Fruit fly (Drosophila melanogaster) whole organism, embryonic: ENCODE results near the gene CG1213.

Source experiments
- Abd-B ChIP-seq: fragments of 200-800 bp; sonication (Bioruptor generic); optimal IDR thresholded peaks from 2 replicates; lab custom pipeline; 2018; ENCODE audit warnings: missing biosample characterization, mild to moderate bottlenecking, missing genetic modification characterization, moderate library complexity
- Aef1 ChIP-seq: fragments of 200-800 bp; sonication (Bioruptor generic); IDR thresholded peaks from 3 replicates; pipeline ENCODE4 v1.3.6; 2022; ENCODE audit warnings: missing biosample characterization, missing genetic modification characterization
- Atf-2 ChIP-seq: fragments of 200-800 bp; sonication (Bioruptor generic); optimal IDR thresholded peaks from 2 replicates; lab custom pipeline; 2016; ENCODE audit warnings: missing biosample characterization, missing genetic modification characterization
- CG10274 ChIP-seq: fragments of 200-800 bp; sonication (Bioruptor generic); optimal IDR thresholded peaks from 3 replicates; lab custom pipeline; 2017; ENCODE audit warnings: missing biosample characterization, mild to moderate bottlenecking, missing genetic modification characterization
- CG10979 ChIP-seq: fragments of 200-800 bp; sonication (Bioruptor generic); optimal IDR thresholded peaks from 2 replicates; lab custom pipeline; 2018; ENCODE audit warnings: missing biosample characterization, mild to moderate bottlenecking, missing genetic modification characterization, moderate library complexity
- CG11398 ChIP-seq: fragments of 200-800 bp; sonication (Bioruptor generic); optimal IDR thresholded peaks from 2 replicates; lab custom pipeline; 2016; ENCODE audit warnings: missing biosample characterization, missing genetic modification characterization
- CG12659 ChIP-seq: fragments of 200-800 bp; sonication (Bioruptor generic); optimal IDR thresholded peaks from 3 replicates; lab custom pipeline; 2017; ENCODE audit warnings: mild to moderate bottlenecking, missing biosample characterization, missing genetic modification reagents, missing genetic modification characterization
- CG13287 ChIP-seq: fragments of 200-800 bp; sonication (Bioruptor generic); IDR thresholded peaks from 2 replicates; pipeline ENCODE4 v1.3.6; 2022; ENCODE audit warnings: missing biosample characterization, missing genetic modification characterization; ENCODE audit not compliant: partially characterized antibody
- CG15269 ChIP-seq: fragments of 200-800 bp; sonication (Bioruptor generic); optimal IDR thresholded peaks from 2 replicates; lab custom pipeline; 2018; ENCODE audit warnings: missing biosample characterization, mild to moderate bottlenecking, missing genetic modification characterization, moderate library complexity
- CG2889 ChIP-seq: fragments of 200-800 bp; sonication (Bioruptor generic); IDR thresholded peaks from 3 replicates; pipeline ENCODE4 v1.3.6; 2022; ENCODE audit warnings: missing biosample characterization, missing genetic modification characterization
- CG3065 ChIP-seq: fragments of 200-800 bp; sonication (Bioruptor generic); optimal IDR thresholded peaks from 2 replicates; lab custom pipeline; 2016; ENCODE audit warnings: missing biosample characterization, missing genetic modification characterization
- CG3163 ChIP-seq: fragments of 200-800 bp; sonication (Bioruptor generic); optimal IDR thresholded peaks from 3 replicates; lab custom pipeline; 2016; ENCODE audit warnings: missing biosample characterization, missing genetic modification characterization
- CG3847 ChIP-seq: fragments of 200-800 bp; sonication (Bioruptor generic); IDR thresholded peaks from 2 replicates; pipeline ENCODE4 v1.3.6; 2022; ENCODE audit warnings: missing biosample characterization, missing genetic modification characterization
- CG6689 ChIP-seq: fragments of 200-800 bp; sonication (Bioruptor generic); IDR thresholded peaks from 2 replicates; pipeline ENCODE4 v1.3.6; 2022; ENCODE audit warnings: missing biosample characterization, missing genetic modification characterization
- CG7271 ChIP-seq: fragments of 200-800 bp; sonication (Bioruptor generic); optimal IDR thresholded peaks from 2 replicates; lab custom pipeline; 2018; ENCODE audit warnings: missing biosample characterization, mild to moderate bottlenecking, missing genetic modification characterization, moderate library complexity
- CG7786 ChIP-seq: fragments of 200-800 bp; sonication (Bioruptor generic); optimal IDR thresholded peaks from 2 replicates; lab custom pipeline; 2016; ENCODE audit warnings: missing biosample characterization, missing genetic modification characterization
- CG9609 ChIP-seq: fragments of 200-800 bp; sonication (Bioruptor generic); optimal IDR thresholded peaks from 3 replicates; lab custom pipeline; 2016; ENCODE audit warnings: missing biosample characterization, missing genetic modification characterization
- CrebB ChIP-seq: fragments of 200-800 bp; sonication (Bioruptor generic); optimal IDR thresholded peaks from 3 replicates; lab custom pipeline; 2018; ENCODE audit warnings: missing biosample characterization, mild to moderate bottlenecking, missing genetic modification characterization
- D ChIP-seq, 2 experiments: fragments of 200-800 bp in 1 of 2; fragments of >200 bp in 1 of 2; sonication (Bioruptor generic) in 1 of 2; optimal IDR thresholded peaks; 2 replicates in 1 of 2; 3 replicates in 1 of 2; lab custom pipeline; 2017; ENCODE audit warnings: mild to moderate bottlenecking in 1 of 2, missing biosample characterization in 1 of 2, missing genetic modification characterization in 1 of 2, missing genetic modification reagents in 1 of 2
- Doc2 ChIP-seq: fragments of 200-800 bp; sonication (Bioruptor generic); IDR thresholded peaks from 2 replicates; pipeline ENCODE4 v1.3.6; 2022; ENCODE audit warnings: missing biosample characterization, missing genetic modification characterization
- E2f1 ChIP-seq: fragments of 200-800 bp; sonication (Bioruptor generic); IDR thresholded peaks from 2 replicates; pipeline ENCODE4 v1.3.6; 2022; ENCODE audit warnings: missing biosample characterization, missing genetic modification characterization
- Ets97D ChIP-seq: fragments of 200-800 bp; sonication (Bioruptor generic); optimal IDR thresholded peaks from 3 replicates; lab custom pipeline; 2016; ENCODE audit warnings: missing biosample characterization, missing genetic modification characterization
- Fer2 ChIP-seq: fragments of 200-800 bp; sonication (Bioruptor generic); optimal IDR thresholded peaks from 2 replicates; lab custom pipeline; 2018; ENCODE audit warnings: missing biosample characterization, mild to moderate bottlenecking, missing genetic modification characterization, moderate library complexity
- Mad ChIP-seq: fragments of 200-800 bp; sonication (Bioruptor generic); optimal IDR thresholded peaks from 2 replicates; lab custom pipeline; 2016; ENCODE audit warnings: missing biosample characterization, missing genetic modification characterization
- NK7.1 ChIP-seq: fragments of 200-800 bp; sonication (Bioruptor generic); optimal IDR thresholded peaks from 3 replicates; lab custom pipeline; 2016; ENCODE audit warnings: missing biosample characterization, missing genetic modification characterization
- Nf-YC ChIP-seq: fragments of 200-800 bp; optimal IDR thresholded peaks from 3 replicates; lab custom pipeline; 2019; ENCODE audit warnings: missing biosample characterization, mild to moderate bottlenecking, missing genetic modification characterization, moderate library complexity
- Oaz ChIP-seq: fragments of 200-800 bp; sonication (Bioruptor generic); IDR thresholded peaks from 2 replicates; pipeline ENCODE4 v1.3.6; 2022; ENCODE audit warnings: missing biosample characterization, missing genetic modification characterization
- Sox102F ChIP-seq: fragments of 200-800 bp; sonication (Bioruptor generic); optimal IDR thresholded peaks from 2 replicates; lab custom pipeline; 2018; ENCODE audit warnings: missing biosample characterization, mild to moderate bottlenecking, missing genetic modification characterization, moderate library complexity
- Tbp ChIP-seq: fragments of >200 bp; optimal IDR thresholded peaks from 2 replicates; lab custom pipeline; 2018; ENCODE audit warnings: missing biosample characterization, missing genetic modification characterization
- Xbp1 ChIP-seq: fragments of 200-800 bp; sonication (Bioruptor generic); optimal IDR thresholded peaks from 3 replicates; lab custom pipeline; 2016; ENCODE audit warnings: missing biosample characterization, mild to moderate bottlenecking, missing genetic modification characterization
- ara ChIP-seq: fragments of 200-800 bp; sonication (Bioruptor generic); IDR thresholded peaks from 2 replicates; pipeline ENCODE4 v1.3.6; 2022; ENCODE audit warnings: missing biosample characterization, missing genetic modification characterization
- cg ChIP-seq: fragments of 200-800 bp; sonication (Bioruptor generic); optimal IDR thresholded peaks from 3 replicates; lab custom pipeline; 2019; ENCODE audit warnings: missing biosample characterization, mild to moderate bottlenecking, missing genetic modification characterization, moderate library complexity
- chn ChIP-seq: fragments of 200-800 bp; sonication (Bioruptor generic); optimal IDR thresholded peaks from 2 replicates; lab custom pipeline; 2016; ENCODE audit warnings: missing biosample characterization, missing genetic modification characterization
- ci ChIP-seq: fragments of 200-800 bp; sonication (Bioruptor generic); IDR thresholded peaks from 3 replicates; pipeline ENCODE4 v1.3.6; 2022; ENCODE audit warnings: missing biosample characterization, missing genetic modification characterization
- dan ChIP-seq: fragments of 200-800 bp; sonication (Bioruptor generic); IDR thresholded peaks from 2 replicates; pipeline ENCODE4 v1.3.6; 2022; ENCODE audit warnings: missing biosample characterization, missing genetic modification characterization
- dmrt11E ChIP-seq: fragments of 200-800 bp; sonication (Bioruptor generic); optimal IDR thresholded peaks from 3 replicates; lab custom pipeline; 2018; ENCODE audit warnings: missing biosample characterization, mild to moderate bottlenecking, missing genetic modification characterization, moderate library complexity
- fu2 ChIP-seq: fragments of 200-800 bp; sonication (Bioruptor generic); optimal IDR thresholded peaks from 2 replicates; lab custom pipeline; 2016; ENCODE audit warnings: missing biosample characterization, missing genetic modification characterization
- gem ChIP-seq: fragments of 200-800 bp; sonication (Bioruptor generic); optimal IDR thresholded peaks from 2 replicates; lab custom pipeline; 2019; ENCODE audit warnings: missing biosample characterization, mild to moderate bottlenecking, missing genetic modification characterization, moderate library complexity
- lbe ChIP-seq: fragments of 200-800 bp; sonication (Bioruptor generic); optimal IDR thresholded peaks from 2 replicates; lab custom pipeline; 2016; ENCODE audit warnings: missing biosample characterization, mild to moderate bottlenecking, missing genetic modification characterization
- mirr ChIP-seq: fragments of 200-800 bp; sonication (Bioruptor generic); optimal IDR thresholded peaks from 3 replicates; lab custom pipeline; 2018; ENCODE audit warnings: missing biosample characterization, mild to moderate bottlenecking, missing genetic modification characterization
- mld ChIP-seq: fragments of 200-800 bp; sonication (Bioruptor generic); IDR thresholded peaks from 3 replicates; pipeline ENCODE4 v1.3.6; 2022; ENCODE audit warnings: missing biosample characterization, missing genetic modification characterization; ENCODE audit not compliant: partially characterized antibody
- sens ChIP-seq: fragments of 200-800 bp; sonication (Bioruptor generic); peaks from one replicate; lab custom pipeline; 2016; ENCODE audit warnings: missing biosample characterization, missing genetic modification characterization
- tgo ChIP-seq: fragments of 200-800 bp; sonication (Bioruptor generic); IDR thresholded peaks from 3 replicates; pipeline ENCODE4 v1.3.6; 2022; ENCODE audit warnings: missing biosample characterization, missing genetic modification characterization
- trh ChIP-seq: fragments of 200-800 bp; sonication (Bioruptor generic); optimal IDR thresholded peaks from 2 replicates; lab custom pipeline; 2016; ENCODE audit warnings: missing biosample characterization, missing genetic modification characterization
- ttk ChIP-seq: fragments of 200-800 bp; sonication (Bioruptor generic); IDR thresholded peaks from 2 replicates; pipeline ENCODE4 v2.1.2; 2022; ENCODE audit warnings: missing biosample characterization, missing genetic modification characterization
- twi ChIP-seq: fragments of 200-800 bp; optimal IDR thresholded peaks from 2 replicates; lab custom pipeline; 2019; ENCODE audit warnings: missing biosample characterization, mild to moderate bottlenecking, missing genetic modification characterization, moderate library complexity
- unc-4 ChIP-seq: fragments of 200-800 bp; sonication (Bioruptor generic); IDR thresholded peaks from 2 replicates; pipeline ENCODE4 v1.3.6; 2022; ENCODE audit warnings: missing biosample characterization, missing genetic modification characterization; ENCODE audit not compliant: partially characterized antibody
- vvl ChIP-seq: fragments of 200-800 bp; sonication (Bioruptor generic); IDR thresholded peaks from 2 replicates; pipeline ENCODE4 v1.3.6; 2022; ENCODE audit warnings: missing biosample characterization, missing genetic modification characterization
- wdn ChIP-seq: fragments of 200-800 bp; sonication (Bioruptor generic); IDR thresholded peaks from 2 replicates; pipeline ENCODE4 v1.3.6; 2022; ENCODE audit warnings: missing biosample characterization, missing genetic modification characterization
- wor ChIP-seq: fragments of 200-800 bp; sonication (Bioruptor generic); IDR thresholded peaks from 2 replicates; pipeline ENCODE4 v1.3.6; 2022; ENCODE audit warnings: missing biosample characterization, missing genetic modification characterization
- zfh2 ChIP-seq: fragments of 200-800 bp; sonication (Bioruptor generic); optimal IDR thresholded peaks from 2 replicates; lab custom pipeline; 2016; ENCODE audit warnings: missing biosample characterization, missing genetic modification characterization

Gene CG1213

DNA sequence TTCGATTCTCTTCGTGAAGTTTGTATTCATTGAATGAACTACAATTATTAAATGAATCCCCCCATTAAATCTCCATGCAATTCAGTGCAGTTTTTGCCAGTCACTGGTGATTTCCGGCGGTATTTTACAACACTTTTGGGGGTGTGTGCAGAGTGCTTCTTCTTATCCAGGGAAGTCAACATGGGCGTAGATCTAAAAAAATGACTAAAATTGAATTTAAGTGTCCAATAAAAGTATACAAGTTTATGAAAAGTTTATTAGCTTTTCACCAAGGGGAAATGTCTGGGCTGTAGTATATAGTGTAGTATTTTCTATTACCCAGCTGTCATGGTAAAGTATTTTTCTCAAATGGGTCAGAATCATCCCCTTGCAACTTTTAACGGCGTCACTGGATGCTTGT is 49.5 kb upstream of the CG1213 start, which contains the start of gene Hpf1 (continued):
- TF ChIP-seq ttk (GFP tag; lab: Robert Waterston, UW): peak; percentile 94
- TF ChIP-seq ara: peak; percentile 96
- TF ChIP-seq CrebB (tag; lab: Kevin White, UChicago): peak; percentile 98
- TF ChIP-seq Xbp1 (GFP tag; lab: Kevin White, UChicago): peak; percentile 99
- peak; percentile 99 for TF ChIP-seq gem
- peak; percentile 98 for TF ChIP-seq Abd-B (GFP tag; lab: Kevin White, UChicago)
- peak; percentile 96 for TF ChIP-seq trh
- peak; percentile 96 for TF ChIP-seq dmrt11E (tag; lab: Kevin White, UChicago)
- peak; percentile 97 for TF ChIP-seq wdn (GFP tag; lab: Robert Waterston, UW)
- peak; percentile 96 for TF ChIP-seq CG2889
- TF ChIP-seq CG10274 (GFP tag; lab: Kevin White, UChicago): peak; percentile 93
- peak; percentile 42; the same call in 1 of the 2 replicates for TF ChIP-seq CG13287
- TF ChIP-seq CG11398 (GFP tag; lab: Kevin White, UChicago): peak; percentile 98
- TF ChIP-seq zfh2 (GFP tag; lab: Kevin White, UChicago): peak; percentile 99
- TF ChIP-seq unc-4 (GFP tag; lab: Robert Waterston, UW): no peak
- no peak for TF ChIP-seq Tbp (GFP tag; lab: Kevin White, UChicago)
- TF ChIP-seq Doc2: peak; percentile 95
- peak; percentile 99 for TF ChIP-seq fu2
- peak; percentile 91 for TF ChIP-seq CG3163 (GFP tag; lab: Kevin White, UChicago)
- peak; percentile 90 for TF ChIP-seq Nf-YC (tag; lab: Kevin White, UChicago)
- TF ChIP-seq CG7786 (GFP tag; lab: Kevin White, UChicago): peak; percentile 99
- TF ChIP-seq ci (GFP tag; lab: Robert Waterston, UW): peak; percentile 98
- peak; percentile 98 for TF ChIP-seq Aef1 (GFP tag; lab: Robert Waterston, UW)
- peak; percentile 98 for TF ChIP-seq CG6689 (GFP tag; lab: Robert Waterston, UW)
- no peak for TF ChIP-seq cg (GFP tag; lab: Kevin White, UChicago)
- TF ChIP-seq Fer2: peak; percentile 98
- peak; percentile 98 for TF ChIP-seq CG3065 (GFP tag; lab: Kevin White, UChicago)
- peak; percentile 99 for TF ChIP-seq Sox102F (GFP tag; lab: Kevin White, UChicago)
- TF ChIP-seq chn (GFP tag; lab: Kevin White, UChicago): peak; percentile 99
- peak; percentile 98 for TF ChIP-seq vvl (GFP tag; lab: Robert Waterston, UW)
- peak; percentile 99 for TF ChIP-seq CG12659 (GFP tag; lab: Kevin White, UChicago)
- TF ChIP-seq mld (GFP tag; lab: Robert Waterston, UW): no peak
- TF ChIP-seq CG10979 (tag; lab: Kevin White, UChicago): peak; percentile 98
- TF ChIP-seq CG7271 (tag; lab: Kevin White, UChicago): peak; percentile 90
- TF ChIP-seq twi (tag; lab: Kevin White, UChicago): peak; percentile 94
- TF ChIP-seq Atf-2 (GFP tag; lab: Kevin White, UChicago): peak; percentile 98
- TF ChIP-seq CG15269: peak; percentile 99
- peak; percentile 97 for TF ChIP-seq NK7.1 (GFP tag; lab: Kevin White, UChicago)
- no peak for TF ChIP-seq D (optimal IDR thresholded peaks at IDR 0.05; lab: Kevin White, UChicago)
- TF ChIP-seq D (GFP tag; optimal IDR thresholded peaks at IDR 0.05; lab: Kevin White, UChicago): peak; percentile 96
- TF ChIP-seq Oaz: peak; percentile 96
- TF ChIP-seq CG3847 (GFP tag; lab: Robert Waterston, UW): peak; percentile 98
- TF ChIP-seq sens (GFP tag; lab: Kevin White, UChicago): peak; percentile 100
- peak; percentile 95 for TF ChIP-seq wor (GFP tag; lab: Robert Waterston, UW)
- TF ChIP-seq Mad (GFP tag; lab: Kevin White, UChicago): peak; percentile 98
- peak; percentile 94 for TF ChIP-seq Ets97D (GFP tag; lab: Kevin White, UChicago)
- TF ChIP-seq mirr (GFP tag; lab: Kevin White, UChicago): peak; percentile 99
- TF ChIP-seq CG9609: peak; percentile 99
- TF ChIP-seq E2f1: peak; percentile 98
- peak; percentile 98 for TF ChIP-seq tgo
- peak; percentile 83 for TF ChIP-seq dan
- peak; percentile 99 for TF ChIP-seq lbe
